Fruit fly (Drosophila melanogaster): ENCODE measurements around the gene mRNA-cap.

The mRNA-cap gene

DNA sequence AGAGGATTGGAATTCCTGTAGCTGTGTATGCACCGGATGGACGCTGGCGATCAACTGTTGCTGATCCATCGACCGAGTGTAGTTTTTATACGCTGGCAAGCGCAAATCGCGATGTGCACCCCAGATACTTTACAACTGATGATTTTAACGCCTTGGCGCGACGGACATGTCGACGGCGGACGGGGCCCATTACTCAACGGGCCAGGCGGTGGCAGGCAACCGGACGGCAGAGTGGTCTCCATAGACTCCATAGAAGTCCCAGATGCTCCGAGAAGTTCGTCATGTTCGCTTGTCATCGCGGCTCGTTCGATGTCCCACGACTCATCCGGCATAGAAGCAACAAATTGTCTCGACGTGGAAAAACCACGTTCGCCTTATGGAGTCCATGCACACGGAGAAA, 50.7 kb downstream of the mRNA-cap start, which contains the start of gene CG13403:
CG13403 (minus strand) TSS at position 101 of the 400 bp plus-strand sequence.
- TF ChIP-seq CTCF (optimal IDR thresholded peaks at IDR 0.05) (no peak), CG8478 (optimal IDR thresholded peaks at IDR 0.05) (no peak)

All from S2 (cell line).